Worm (Caenorhabditis elegans) whole organism, midembryonic: ENCODE data around the gene R07H5.16.

Source experiments
- T22C8.4 ChIP-seq: fragments of 200-800 bp; sonication (Bioruptor generic); IDR thresholded peaks from 2 replicates; pipeline ENCODE4 v1.3.6; 2022; ENCODE audit warnings: missing genetic modification characterization, missing compliant biosample characterization
- flt-1 ChIP-seq: fragments of 200-800 bp; sonication (Bioruptor generic); IDR thresholded peaks from 2 replicates; pipeline ENCODE4 v1.3.6; 2022; ENCODE audit warnings: missing genetic modification characterization, missing compliant biosample characterization
- med-1 ChIP-seq: sonication (generic microtip); optimal IDR thresholded peaks from 2 replicates; lab custom pipeline; 2017; ENCODE audit warnings: missing genetic modification characterization, mild to moderate bottlenecking, missing compliant biosample characterization, antibody characterized with exemption, missing genetic modification reagents; ENCODE audit not compliant: insufficient read depth
- ref-1 ChIP-seq: fragments of 200-800 bp; sonication (Bioruptor generic); conservative IDR thresholded peaks from 2 replicates; pipeline ENCODE4 v1.3.6; 2022; ENCODE audit warnings: missing genetic modification reagents, missing genetic modification characterization, missing compliant biosample characterization
- tab-1 ChIP-seq: fragments of 200-800 bp; sonication (Bioruptor generic); IDR thresholded peaks from 2 replicates; pipeline ENCODE4 v1.3.6; 2022; ENCODE audit warnings: missing genetic modification characterization, missing compliant biosample characterization
- ztf-29 ChIP-seq: fragments of 200-800 bp; sonication (Bioruptor generic); IDR thresholded peaks from 2 replicates; pipeline ENCODE4 v1.3.6; 2022; ENCODE audit warnings: missing genetic modification reagents, missing genetic modification characterization, missing compliant biosample characterization

- TF ChIP-seq flt-1 (GFP tag; lab: Robert Waterston, UW) (no peak), med-1 (no peak), tab-1 (no peak), ztf-29 (GFP tag; lab: Robert Waterston, UW) (no peak), T22C8.4 (GFP tag; lab: Robert Waterston, UW) (no peak), ref-1 (GFP tag; lab: Robert Waterston, UW) (no peak)
Measured at ce11 chrIV:11211547-11211946, 12.4 kb downstream of the R07H5.16 start.
